Fruit fly (Drosophila melanogaster) Kc167 (cell line): ENCODE measurements around the gene CG7290.

ENCODE experiments used
- Myc ChIP-seq: fragments of >200 bp; optimal IDR thresholded peaks from 2 replicates; lab custom pipeline; 2017; ENCODE audit warnings: missing external identifiers
- Sin3A ChIP-seq: fragments of >200 bp; optimal IDR thresholded peaks from 2 replicates; lab custom pipeline; 2018; ENCODE audit warnings: missing external identifiers
- h ChIP-seq: fragments of >200 bp; optimal IDR thresholded peaks from 3 replicates; lab custom pipeline; 2018; ENCODE audit warnings: missing external identifiers
- psq ChIP-seq: fragments of >200 bp; optimal IDR thresholded peaks from 2 replicates; lab custom pipeline; 2017; ENCODE audit warnings: missing external identifiers

DNA sequence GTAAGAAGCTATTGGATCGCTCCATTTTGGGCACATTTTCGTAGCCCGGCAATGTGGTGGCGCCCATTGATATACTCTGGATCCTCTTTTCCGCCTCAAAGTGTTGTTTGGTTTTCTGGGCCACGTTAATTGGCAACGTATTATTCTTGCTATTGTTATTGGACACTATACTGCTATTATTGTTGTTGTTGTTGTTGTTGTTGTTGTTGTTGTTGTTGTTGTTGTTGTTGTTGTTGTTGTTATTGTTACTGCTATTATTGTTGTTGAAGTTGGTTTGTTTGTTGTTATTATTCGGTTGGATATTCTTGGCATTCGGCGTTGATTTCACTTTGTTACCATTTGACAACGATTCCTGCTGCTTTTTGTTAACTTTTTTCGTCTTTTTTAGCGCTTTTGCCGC is 14.0 kb downstream of the CG7290 start:
- TF ChIP-seq psq (lab: Kevin White, UChicago) (no peak), h (lab: Kevin White, UChicago) (no peak), Myc (lab: Kevin White, UChicago) (no peak), Sin3A (lab: Kevin White, UChicago) (no peak)
